Fruit fly (Drosophila melanogaster) whole organism, prepupa: ENCODE measurements around the gene AANATL7.

ENCODE experiments used
- Blimp-1 ChIP-seq: fragments of 200-800 bp; sonication (Bioruptor generic); optimal IDR thresholded peaks from 3 replicates; lab custom pipeline; 2017; ENCODE audit warnings: missing biosample characterization, missing genetic modification characterization, mild to moderate bottlenecking, moderate library complexity, missing genetic modification reagents
- CG10631 ChIP-seq: fragments of 200-800 bp; sonication (Bioruptor generic); optimal IDR thresholded peaks from 2 replicates; lab custom pipeline; 2016; ENCODE audit warnings: missing biosample characterization, missing genetic modification characterization
- CG11294 ChIP-seq: fragments of 200-800 bp; sonication (Bioruptor generic); IDR thresholded peaks from 2 replicates; pipeline ENCODE4 v1.3.6; 2022; ENCODE audit warnings: missing biosample characterization, missing genetic modification characterization
- CG11762 ChIP-seq: fragments of 200-800 bp; sonication (Bioruptor generic); optimal IDR thresholded peaks from 3 replicates; lab custom pipeline; 2016; ENCODE audit warnings: missing biosample characterization, missing genetic modification characterization; ENCODE audit not compliant: insufficient read depth
- CG15336 ChIP-seq: fragments of 200-800 bp; sonication (Bioruptor generic); IDR thresholded peaks from 2 replicates; pipeline ENCODE4 v1.3.6; 2022; ENCODE audit warnings: missing biosample characterization, missing genetic modification characterization
- CG1621 ChIP-seq: fragments of 200-800 bp; sonication (Bioruptor generic); optimal IDR thresholded peaks from 3 replicates; lab custom pipeline; 2018; ENCODE audit warnings: missing biosample characterization, mild to moderate bottlenecking, missing genetic modification characterization
- CG16779 ChIP-seq: fragments of 200-800 bp; sonication (Bioruptor generic); optimal IDR thresholded peaks from 3 replicates; lab custom pipeline; 2017; ENCODE audit warnings: missing biosample characterization, mild to moderate bottlenecking, missing genetic modification characterization
- CG3032 ChIP-seq: fragments of 200-800 bp; optimal IDR thresholded peaks from 2 replicates; lab custom pipeline; 2019; ENCODE audit warnings: missing biosample characterization, mild to moderate bottlenecking, missing genetic modification characterization, moderate library complexity
- CG31627 ChIP-seq: fragments of 200-800 bp; sonication (Bioruptor generic); optimal IDR thresholded peaks from 3 replicates; lab custom pipeline; 2016; ENCODE audit warnings: missing biosample characterization, missing genetic modification characterization
- CG32006 ChIP-seq: fragments of 200-800 bp; sonication (Bioruptor generic); optimal IDR thresholded peaks from 3 replicates; lab custom pipeline; 2017; ENCODE audit warnings: missing biosample characterization, mild to moderate bottlenecking, missing genetic modification characterization
- CG34406 ChIP-seq: fragments of 200-800 bp; sonication (Bioruptor generic); optimal IDR thresholded peaks from 3 replicates; lab custom pipeline; 2016; ENCODE audit warnings: missing biosample characterization, missing genetic modification characterization
- CG6163 ChIP-seq: fragments of 200-800 bp; sonication (Bioruptor generic); IDR thresholded peaks from 3 replicates; pipeline ENCODE4 v1.3.6; 2022; ENCODE audit warnings: missing biosample characterization, missing genetic modification characterization
- CG6276 ChIP-seq: fragments of 200-800 bp; sonication (Bioruptor generic); optimal IDR thresholded peaks from 2 replicates; lab custom pipeline; 2017; ENCODE audit warnings: missing biosample characterization, mild to moderate bottlenecking, missing genetic modification characterization
- CG6808 ChIP-seq: fragments of 200-800 bp; sonication (Bioruptor generic); optimal IDR thresholded peaks from 3 replicates; lab custom pipeline; 2017; ENCODE audit warnings: missing biosample characterization, missing genetic modification characterization, mild to moderate bottlenecking, moderate library complexity, missing genetic modification reagents
- CG6854 ChIP-seq: fragments of 200-800 bp; sonication (Bioruptor generic); optimal IDR thresholded peaks from 2 replicates; lab custom pipeline; 2017; ENCODE audit warnings: missing biosample characterization, mild to moderate bottlenecking, missing genetic modification characterization
- CG7368 ChIP-seq: fragments of 200-800 bp; sonication (Bioruptor generic); optimal IDR thresholded peaks from 3 replicates; lab custom pipeline; 2016; ENCODE audit warnings: missing biosample characterization, missing genetic modification characterization
- CG8632 ChIP-seq: fragments of 200-800 bp; sonication (Bioruptor generic); optimal IDR thresholded peaks from 3 replicates; lab custom pipeline; 2016; ENCODE audit warnings: missing biosample characterization, missing genetic modification characterization
- CG9139 ChIP-seq: fragments of 200-800 bp; sonication (Bioruptor generic); optimal IDR thresholded peaks from 3 replicates; lab custom pipeline; 2017; ENCODE audit warnings: missing biosample characterization, mild to moderate bottlenecking, missing genetic modification characterization
- Eip78C ChIP-seq: fragments of 200-800 bp; sonication (Bioruptor generic); peaks from one replicate; lab custom pipeline; 2016; ENCODE audit warnings: missing biosample characterization, missing genetic modification characterization
- Eip93F ChIP-seq: fragments of 200-800 bp; sonication (Bioruptor generic); optimal IDR thresholded peaks from 2 replicates; lab custom pipeline; 2016; ENCODE audit warnings: missing biosample characterization, mild to moderate bottlenecking, missing genetic modification characterization
- Ets21C ChIP-seq: fragments of 200-800 bp; sonication (Bioruptor generic); optimal IDR thresholded peaks from 3 replicates; lab custom pipeline; 2016; ENCODE audit warnings: missing biosample characterization, missing genetic modification characterization
- Ets96B ChIP-seq: fragments of 200-800 bp; optimal IDR thresholded peaks from 2 replicates; lab custom pipeline; 2019; ENCODE audit warnings: missing biosample characterization, mild to moderate bottlenecking, missing genetic modification characterization, moderate library complexity
- Gug ChIP-seq: fragments of 200-800 bp; sonication (Bioruptor generic); IDR thresholded peaks from 2 replicates; pipeline ENCODE4 v1.3.6; 2022; ENCODE audit warnings: missing biosample characterization, missing genetic modification characterization
- Hr38 ChIP-seq: sonication (Bioruptor generic); optimal IDR thresholded peaks from 2 replicates; lab custom pipeline; 2016; ENCODE audit warnings: missing biosample characterization, missing genetic modification characterization
- Met ChIP-seq: fragments of 200-800 bp; sonication (Bioruptor generic); optimal IDR thresholded peaks from 3 replicates; lab custom pipeline; 2016; ENCODE audit warnings: missing biosample characterization, missing genetic modification characterization
- OdsH ChIP-seq: fragments of 200-800 bp; sonication (Bioruptor generic); optimal IDR thresholded peaks from 3 replicates; lab custom pipeline; 2016; ENCODE audit warnings: missing biosample characterization, missing genetic modification characterization
- Sox15 ChIP-seq: fragments of 200-800 bp; sonication (Bioruptor generic); optimal IDR thresholded peaks from 3 replicates; lab custom pipeline; 2016; ENCODE audit warnings: missing biosample characterization, missing genetic modification characterization
- achi ChIP-seq: fragments of 200-800 bp; sonication (Bioruptor generic); optimal IDR thresholded peaks from 3 replicates; lab custom pipeline; 2016; ENCODE audit warnings: missing biosample characterization, missing genetic modification characterization
- acj6 ChIP-seq: fragments of 200-800 bp; sonication (Bioruptor generic); optimal IDR thresholded peaks from 3 replicates; lab custom pipeline; 2016; ENCODE audit warnings: missing biosample characterization, missing genetic modification characterization
- cyc ChIP-seq: fragments of 200-800 bp; sonication (Bioruptor generic); optimal IDR thresholded peaks from 3 replicates; lab custom pipeline; 2016; ENCODE audit warnings: missing biosample characterization, missing genetic modification characterization
- dac ChIP-seq: fragments of 200-800 bp; sonication (Bioruptor generic); optimal IDR thresholded peaks from 2 replicates; lab custom pipeline; 2017; ENCODE audit warnings: missing biosample characterization, mild to moderate bottlenecking, missing genetic modification characterization
- dsx ChIP-seq: fragments of 200-800 bp; optimal IDR thresholded peaks from 3 replicates; lab custom pipeline; 2019; ENCODE audit warnings: missing biosample characterization, mild to moderate bottlenecking, missing genetic modification characterization, moderate library complexity; ENCODE audit not compliant: poor library complexity, severe bottlenecking
- eg ChIP-seq: fragments of 200-800 bp; sonication (Bioruptor generic); IDR thresholded peaks from 3 replicates; pipeline ENCODE4 v1.3.6; 2022; ENCODE audit warnings: missing biosample characterization, missing genetic modification characterization
- esn ChIP-seq: fragments of 200-800 bp; sonication (Bioruptor generic); optimal IDR thresholded peaks from 2 replicates; lab custom pipeline; 2016; ENCODE audit warnings: missing biosample characterization, mild to moderate bottlenecking, missing genetic modification characterization, moderate library complexity
- fd59A ChIP-seq: fragments of 200-800 bp; sonication (Bioruptor generic); optimal IDR thresholded peaks from 2 replicates; lab custom pipeline; 2017; ENCODE audit warnings: missing biosample characterization, mild to moderate bottlenecking, missing genetic modification characterization, missing genetic modification reagents
- fkh ChIP-seq: fragments of 200-800 bp; sonication (Bioruptor generic); optimal IDR thresholded peaks from 3 replicates; lab custom pipeline; 2017; ENCODE audit warnings: missing biosample characterization, mild to moderate bottlenecking, missing genetic modification characterization, moderate library complexity
- lz ChIP-seq: fragments of 200-800 bp; sonication (Bioruptor generic); optimal IDR thresholded peaks from 3 replicates; lab custom pipeline; 2016; ENCODE audit warnings: missing biosample characterization, missing genetic modification characterization
- net ChIP-seq: fragments of 200-800 bp; sonication (Bioruptor generic); optimal IDR thresholded peaks from 3 replicates; lab custom pipeline; 2016; ENCODE audit warnings: missing biosample characterization, missing genetic modification characterization
- salr ChIP-seq, 2 experiments: fragments of 200-800 bp; sonication (Bioruptor generic); optimal IDR thresholded peaks; 3 replicates each; lab custom pipeline; 2016 to 2018; ENCODE audit warnings: missing biosample characterization in 2 of 2, missing genetic modification characterization in 2 of 2, mild to moderate bottlenecking in 1 of 2
- svp ChIP-seq: fragments of 200-800 bp; sonication (Bioruptor generic); peaks from one replicate; lab custom pipeline; 2016; ENCODE audit warnings: missing biosample characterization, missing genetic modification characterization
- topi ChIP-seq: fragments of 200-800 bp; sonication (Bioruptor generic); optimal IDR thresholded peaks from 3 replicates; lab custom pipeline; 2016; ENCODE audit warnings: missing biosample characterization, missing genetic modification characterization
- vri ChIP-seq: fragments of 200-800 bp; sonication (Bioruptor generic); optimal IDR thresholded peaks from 3 replicates; lab custom pipeline; 2016; ENCODE audit warnings: missing biosample characterization, mild to moderate bottlenecking, missing genetic modification characterization

Gene AANATL7

DNA sequence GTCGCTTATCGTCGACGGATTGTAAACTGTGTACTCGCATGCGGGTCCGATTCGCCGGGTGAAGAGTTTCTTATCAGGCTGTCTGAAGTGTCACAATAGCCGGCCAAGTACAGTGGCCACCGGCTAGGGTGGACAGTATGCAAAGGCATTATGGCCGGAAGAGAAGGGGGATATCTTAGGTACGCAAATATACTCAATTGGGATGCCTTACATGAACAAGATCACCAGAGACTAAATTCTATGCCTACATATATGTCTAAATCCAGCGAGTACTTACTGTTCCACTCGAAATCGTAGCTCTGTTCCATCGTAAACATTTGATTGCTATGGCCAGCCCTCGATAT, 13.0 kb downstream of the AANATL7 start (continued):
- TF ChIP-seq Eip78C (peak; percentile 96), CG34406 (GFP tag; lab: Kevin White, UChicago) (peak; percentile 90), salr (GFP tag; optimal IDR thresholded peaks at IDR 0.05; lab: Kevin White, UChicago) (peak in 1 of 2 experiments; percentile 79), Ets21C (GFP tag; lab: Kevin White, UChicago) (peak; percentile 93), CG32006 (GFP tag; lab: Kevin White, UChicago) (peak; percentile 86), CG8632 (GFP tag; lab: Kevin White, UChicago) (peak; percentile 91), CG9139 (GFP tag; lab: Kevin White, UChicago) (peak; percentile 80), lz (GFP tag; lab: Kevin White, UChicago) (peak; percentile 95), CG6854 (peak; percentile 84), CG3032 (tag; lab: Kevin White, UChicago) (peak; percentile 78), Met (peak; percentile 93), CG6276 (GFP tag; lab: Kevin White, UChicago) (peak; percentile 85), OdsH (GFP tag; lab: Kevin White, UChicago) (peak; percentile 92), vri (GFP tag; lab: Kevin White, UChicago) (peak; percentile 94), Gug (GFP tag; lab: Robert Waterston, UW) (peak; percentile 90), CG7368 (GFP tag; lab: Kevin White, UChicago) (peak; percentile 95), achi (GFP tag; lab: Kevin White, UChicago) (peak; percentile 88), dac (GFP tag; lab: Kevin White, UChicago) (peak; percentile 61)

- peak; percentile 41 for TF ChIP-seq esn (GFP tag; lab: Kevin White, UChicago)
- peak; percentile 12 for TF ChIP-seq CG3032 (tag; lab: Kevin White, UChicago)
- no peak for TF ChIP-seq dac (GFP tag; lab: Kevin White, UChicago)
- no peak for TF ChIP-seq fkh
- TF ChIP-seq svp (GFP tag; lab: Kevin White, UChicago): no peak
- TF ChIP-seq cyc (GFP tag; lab: Kevin White, UChicago): peak; percentile 26
- peak; percentile 38 for TF ChIP-seq CG31627
- 0 out of 2 replicates have a peak, but pooled peaks have one; percentile 24 for TF ChIP-seq Gug (GFP tag; lab: Robert Waterston, UW)
- TF ChIP-seq topi (GFP tag; lab: Kevin White, UChicago): peak; percentile 40
- peak; percentile 45 for TF ChIP-seq lz (GFP tag; lab: Kevin White, UChicago)
- no peak for TF ChIP-seq Ets21C (GFP tag; lab: Kevin White, UChicago)
Observed at dm6 chrX:2603851-2604505, 23.2 kb downstream of the AANATL7 start, which contains the start of the genes Klp3A and Zw10. Gene Klp3A, minus strand, starts transcription at chrX:2604052. Gene Zw10, plus strand, starts transcription at chrX:2604197.

DNA sequence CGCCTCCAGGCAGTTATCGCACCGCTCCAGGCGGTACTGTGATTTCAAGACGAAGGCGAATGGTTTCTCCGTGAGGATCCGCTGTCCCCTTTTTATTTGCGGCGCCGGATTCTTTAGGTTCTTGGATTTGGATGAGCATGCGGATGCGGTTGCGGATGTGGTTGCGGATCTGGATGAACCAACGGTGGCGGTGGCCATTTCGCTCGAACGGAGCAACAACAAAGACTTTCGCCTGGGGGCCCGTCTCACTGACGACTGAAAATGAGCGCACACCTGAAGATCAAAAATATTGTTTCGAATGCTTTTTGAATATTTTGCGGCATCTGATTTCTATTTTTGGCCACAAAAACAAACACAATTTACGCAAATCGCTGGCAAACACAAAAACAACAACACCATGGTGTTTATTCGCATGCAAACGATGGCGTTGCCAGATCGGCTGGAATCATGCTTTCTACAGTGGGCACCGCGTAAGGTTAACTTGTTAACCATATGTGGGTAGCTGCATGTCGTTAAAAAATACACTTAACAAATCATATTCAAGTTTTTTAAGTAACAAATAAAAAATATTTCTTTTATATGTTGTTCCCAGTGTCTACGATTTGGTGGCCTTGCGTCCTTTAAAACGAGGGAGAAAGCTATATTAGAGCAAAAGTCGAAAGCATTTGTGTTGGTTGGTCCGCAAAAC, 27.9 kb downstream of the AANATL7 start, which contains the start of gene Smyd3:
TSS of gene Smyd3 (minus strand) at position 407 of the 688 bp plus-strand sequence.
- no peak for TF ChIP-seq CG16779 (tag; lab: Kevin White, UChicago)
- TF ChIP-seq Ets96B (tag; lab: Kevin White, UChicago): peak; percentile 74
- TF ChIP-seq net (GFP tag; lab: Kevin White, UChicago): peak; percentile 86
- peak; percentile 91 for TF ChIP-seq eg (GFP tag; lab: Robert Waterston, UW)
- no peak for TF ChIP-seq salr (GFP tag; optimal IDR thresholded peaks at IDR 0.05; lab: Kevin White, UChicago)
- TF ChIP-seq dsx: no peak
- no peak for TF ChIP-seq Met
- peak; percentile 80 for TF ChIP-seq CG7368 (GFP tag; lab: Kevin White, UChicago)
- peak; percentile 96 for TF ChIP-seq Eip78C
- peak; percentile 89 for TF ChIP-seq lz (GFP tag; lab: Kevin White, UChicago)
- TF ChIP-seq CG6163 (GFP tag; lab: Robert Waterston, UW): peak; percentile 91
- TF ChIP-seq CG11762 (GFP tag; lab: Kevin White, UChicago): peak; percentile 70
- peak; percentile 72 for TF ChIP-seq Sox15 (GFP tag; lab: Kevin White, UChicago)
- TF ChIP-seq dac (GFP tag; lab: Kevin White, UChicago): peak; percentile 27
- TF ChIP-seq CG10631 (GFP tag; lab: Kevin White, UChicago): peak; percentile 84
- peak; percentile 16 for TF ChIP-seq Hr38 (GFP tag; lab: Kevin White, UChicago)
- no peak for TF ChIP-seq Eip93F (GFP tag; lab: Kevin White, UChicago)
- no peak for TF ChIP-seq CG6808 (GFP tag; lab: Kevin White, UChicago)
- TF ChIP-seq esn (GFP tag; lab: Kevin White, UChicago): peak; percentile 90
- no peak for TF ChIP-seq fkh
- TF ChIP-seq CG6276 (GFP tag; lab: Kevin White, UChicago): no peak
- peak; percentile 85 for TF ChIP-seq acj6 (GFP tag; lab: Kevin White, UChicago)
- TF ChIP-seq CG1621 (tag; lab: Kevin White, UChicago): peak; percentile 57
- TF ChIP-seq achi (GFP tag; lab: Kevin White, UChicago): peak; percentile 83
- peak; percentile 68 for TF ChIP-seq CG11294
- TF ChIP-seq fd59A: peak; percentile 26
- TF ChIP-seq CG9139 (GFP tag; lab: Kevin White, UChicago): no peak
- TF ChIP-seq CG6854: peak; percentile 2
- no peak for TF ChIP-seq Blimp-1 (GFP tag; lab: Kevin White, UChicago)
- peak; percentile 82 for TF ChIP-seq CG15336 (GFP tag; lab: Robert Waterston, UW)
